Worm (Caenorhabditis elegans): Measurements from ENCODE around the gene F32D8.5.

DNA sequence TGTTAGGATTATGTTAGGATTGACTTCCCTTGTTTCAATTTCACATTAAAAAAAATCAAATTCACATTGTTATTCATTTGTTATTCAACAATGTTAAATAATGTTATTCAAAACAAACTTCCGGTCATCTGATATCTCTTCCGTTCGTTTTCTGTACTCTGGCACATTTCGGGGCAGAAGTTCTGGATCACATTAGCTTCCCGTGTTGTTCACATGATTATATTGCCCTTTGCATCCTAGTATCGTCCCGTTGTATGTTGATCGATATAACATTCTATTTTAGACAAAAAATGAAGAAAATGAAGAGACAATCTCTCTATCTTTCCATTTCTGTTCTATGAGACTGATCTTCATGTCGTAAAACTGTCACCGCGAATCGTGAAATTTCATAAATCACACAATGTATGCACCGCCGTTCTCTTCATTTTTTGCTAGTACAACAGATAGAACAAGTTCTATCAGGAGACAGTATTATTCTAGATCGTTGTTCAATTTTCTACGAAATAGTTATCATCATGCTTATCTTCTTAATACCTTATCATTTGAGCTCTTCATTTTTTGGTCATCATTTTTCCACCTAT, 45.5 kb downstream of the F32D8.5 start:
- TF ChIP-seq unc-86 (tag; optimal IDR thresholded peaks at IDR 0.05) (no peak), ama-1 (optimal IDR thresholded peaks at IDR 0.05) (no peak), mef-2 (tag; optimal IDR thresholded peaks at IDR 0.05) (no peak), unc-98 (GFP tag; IDR thresholded peaks at IDR 0.05) (no peak), ceh-63 (GFP tag; optimal IDR thresholded peaks at IDR 0.05) (no peak), lin-39 (tag; optimal IDR thresholded peaks at IDR 0.05) (no peak), nhr-12 (tag; optimal IDR thresholded peaks at IDR 0.05) (no peak), snu-23 (GFP tag; optimal IDR thresholded peaks at IDR 0.05) (no peak), nhr-237 (tag; optimal IDR thresholded peaks at IDR 0.05) (no peak), aly-2 (tag; optimal IDR thresholded peaks at IDR 0.05) (no peak)
